Worm (Caenorhabditis elegans) whole organism, L3 larva: ENCODE data around the gene clec-223.

ENCODE experiments used
- aly-2 ChIP-seq: fragments of 150-350 bp; optimal IDR thresholded peaks from 2 replicates; lab custom pipeline; 2014; ENCODE audit warnings: missing biosample characterization, missing genetic modification characterization
- ceh-16 ChIP-seq: sonication (generic microtip); optimal IDR thresholded peaks from 2 replicates; lab custom pipeline; 2017; ENCODE audit warnings: missing biosample characterization, missing genetic modification characterization
- ceh-28 ChIP-seq: fragments of 150-350 bp; optimal IDR thresholded peaks from 2 replicates; lab custom pipeline; 2014; ENCODE audit warnings: missing biosample characterization, missing genetic modification reagents, missing genetic modification characterization
- ceh-9 ChIP-seq: sonication (generic microtip); optimal IDR thresholded peaks from 2 replicates; lab custom pipeline; 2018; ENCODE audit warnings: missing biosample characterization, missing genetic modification characterization
- egl-27 ChIP-seq: sonication (generic microtip); optimal IDR thresholded peaks from 4 replicates; lab custom pipeline; 2017; ENCODE audit warnings: missing biosample characterization, missing genetic modification reagents, missing genetic modification characterization
- egl-5 ChIP-seq: fragments of 150-350 bp; optimal IDR thresholded peaks from 2 replicates; lab custom pipeline; 2017; ENCODE audit warnings: missing biosample characterization, missing genetic modification reagents, missing genetic modification characterization, inconsistent platforms
- elt-1 ChIP-seq: fragments of 150-350 bp; optimal IDR thresholded peaks from 2 replicates; lab custom pipeline; 2014; ENCODE audit warnings: missing biosample characterization, missing genetic modification characterization
- elt-2 ChIP-seq: sonication (generic microtip); optimal IDR thresholded peaks from 2 replicates; lab custom pipeline; 2016; ENCODE audit warnings: missing genetic modification reagents, mild to moderate bottlenecking, missing genetic modification characterization, missing compliant biosample characterization
- elt-3 ChIP-seq, 3 experiments: fragments of 150-350 bp in 1 of 3; sonication (generic microtip) in 2 of 3; optimal IDR thresholded peaks; 2 replicates in 2 of 3; 4 replicates in 1 of 3; lab custom pipeline; 2014 to 2017; ENCODE audit warnings: missing biosample characterization in 3 of 3, missing genetic modification characterization in 3 of 3
- fkh-10 ChIP-seq: sonication (generic microtip); optimal IDR thresholded peaks from 2 replicates; lab custom pipeline; 2017; ENCODE audit warnings: missing biosample characterization, missing genetic modification reagents, missing genetic modification characterization
- hmg-11 ChIP-seq: sonication (generic microtip); optimal IDR thresholded peaks from 2 replicates; lab custom pipeline; 2016; ENCODE audit warnings: missing genetic modification characterization, missing compliant biosample characterization
- lin-39 ChIP-seq: fragments of 150-350 bp; optimal IDR thresholded peaks from 2 replicates; lab custom pipeline; 2018; ENCODE audit warnings: missing biosample characterization, missing genetic modification reagents, missing genetic modification characterization
- lsy-12 ChIP-seq: sonication (generic microtip); optimal IDR thresholded peaks from 2 replicates; lab custom pipeline; 2016; ENCODE audit warnings: mild to moderate bottlenecking, missing genetic modification characterization, missing compliant biosample characterization
- mml-1 ChIP-seq: fragments of 150-350 bp; sonication (generic microtip); optimal IDR thresholded peaks from 3 replicates; lab custom pipeline; 2014; ENCODE audit warnings: missing biosample characterization, missing genetic modification characterization
- nfya-1 ChIP-seq: sonication (generic microtip); optimal IDR thresholded peaks from 2 replicates; lab custom pipeline; 2017; ENCODE audit warnings: missing genetic modification characterization, mild to moderate bottlenecking, missing compliant biosample characterization, antibody characterized with exemption, moderate library complexity; ENCODE audit not compliant: insufficient read depth
- nhr-23 ChIP-seq: fragments of 150-350 bp; optimal IDR thresholded peaks from 2 replicates; lab custom pipeline; 2014; ENCODE audit warnings: missing biosample characterization, missing genetic modification reagents, missing genetic modification characterization
- nhr-237 ChIP-seq: fragments of 150-350 bp; optimal IDR thresholded peaks from 2 replicates; lab custom pipeline; 2014; ENCODE audit warnings: missing biosample characterization, missing genetic modification characterization
- nhr-25 ChIP-seq: sonication (generic microtip); optimal IDR thresholded peaks from 2 replicates; lab custom pipeline; 2017; ENCODE audit warnings: missing biosample characterization, missing genetic modification characterization
- nhr-43 ChIP-seq: sonication (generic microtip); optimal IDR thresholded peaks from 2 replicates; lab custom pipeline; 2016; ENCODE audit warnings: mild to moderate bottlenecking, missing genetic modification characterization, missing compliant biosample characterization; ENCODE audit not compliant: poor library complexity, severe bottlenecking
- nhr-67 ChIP-seq: fragments of 150-350 bp; optimal IDR thresholded peaks from 2 replicates; lab custom pipeline; 2014; ENCODE audit warnings: missing biosample characterization, missing genetic modification characterization
- nhr-76 ChIP-seq: fragments of 150-350 bp; sonication (generic microtip); optimal IDR thresholded peaks from 5 replicates; lab custom pipeline; 2014; ENCODE audit warnings: missing biosample characterization, missing genetic modification characterization
- nhr-77 ChIP-seq: fragments of 150-350 bp; optimal IDR thresholded peaks from 2 replicates; lab custom pipeline; 2014; ENCODE audit warnings: missing biosample characterization, missing genetic modification characterization
- pqm-1 ChIP-seq: fragments of 150-350 bp; optimal IDR thresholded peaks from 2 replicates; lab custom pipeline; 2017; ENCODE audit warnings: missing biosample characterization, missing genetic modification characterization, inconsistent platforms
- sea-2 ChIP-seq: fragments of 150-350 bp; sonication (generic microtip); optimal IDR thresholded peaks from 4 replicates; lab custom pipeline; 2014; ENCODE audit warnings: missing biosample characterization, missing genetic modification reagents, missing genetic modification characterization
- snpc-4 ChIP-seq: fragments of 150-350 bp; optimal IDR thresholded peaks from 2 replicates; lab custom pipeline; 2014; ENCODE audit warnings: missing biosample characterization, missing genetic modification characterization
- unc-39 ChIP-seq: sonication (generic microtip); optimal IDR thresholded peaks from 4 replicates; lab custom pipeline; 2017; ENCODE audit warnings: missing biosample characterization, missing genetic modification characterization
- zag-1 ChIP-seq: fragments of 150-350 bp; optimal IDR thresholded peaks from 2 replicates; lab custom pipeline; 2014; ENCODE audit warnings: missing biosample characterization, missing genetic modification characterization
- ztf-11 ChIP-seq: fragments of 150-350 bp; optimal IDR thresholded peaks from 2 replicates; lab custom pipeline; 2014; ENCODE audit warnings: missing biosample characterization, missing genetic modification characterization

The clec-223 gene

DNA sequence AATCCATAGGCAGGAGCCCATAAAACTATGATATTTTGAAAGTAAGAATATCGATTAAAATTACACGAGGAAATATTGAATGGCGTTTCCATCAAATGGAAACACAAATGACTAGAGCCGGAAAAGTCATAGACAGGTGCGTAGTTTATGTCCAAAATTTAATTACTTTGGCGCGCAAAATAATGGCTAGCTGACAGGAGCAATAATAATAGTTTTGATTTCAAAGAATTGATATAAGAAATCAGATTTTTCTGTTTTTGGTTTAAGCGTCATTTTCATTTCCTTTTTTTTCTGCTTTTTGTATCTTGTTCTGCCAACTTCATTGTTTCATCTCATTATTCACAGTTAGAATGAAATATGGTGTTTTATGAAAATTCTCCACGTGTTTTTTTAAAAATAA is 9.9 kb upstream of the clec-223 start, which contains the start of gene F07B10.4:
F07B10.4 (minus strand) TSS at position 101 of the 400 bp plus-strand sequence.
- TF ChIP-seq elt-2: no peak
- no peak for TF ChIP-seq elt-3 (tag; optimal IDR thresholded peaks at IDR 0.05; lab: Kevin White, UChicago)
- no peak for TF ChIP-seq sea-2 (GFP tag; lab: Kevin White, UChicago)
- TF ChIP-seq zag-1 (tag; lab: Kevin White, UChicago): no peak
- TF ChIP-seq ceh-9 (tag; lab: Kevin White, UChicago): no peak
- TF ChIP-seq nhr-76: no peak
- TF ChIP-seq egl-27: no peak

DNA sequence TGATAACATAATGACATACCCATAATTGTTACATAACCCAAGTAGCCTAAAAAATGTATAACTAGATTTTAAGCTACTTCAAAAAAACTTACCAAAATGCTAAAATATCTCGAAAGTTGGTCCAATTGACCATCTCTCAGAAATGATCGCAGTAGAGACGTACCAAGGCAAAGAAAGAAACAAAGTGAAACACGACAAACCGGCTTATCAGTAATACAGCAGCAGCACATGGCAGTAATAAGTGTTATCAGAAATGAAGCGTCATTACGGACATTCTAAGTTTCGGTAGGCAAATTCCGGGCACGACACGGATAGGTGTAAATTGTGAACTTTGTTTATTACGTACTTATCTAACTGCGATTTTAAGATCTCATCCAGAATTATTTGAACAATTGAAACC is 7.5 kb upstream of the clec-223 start, which contains the start of gene cln-3.1:
cln-3.1 (minus strand) TSS at position 171 of the 400 bp plus-strand sequence.
- TF ChIP-seq lin-39: no peak
- peak; percentile 64 for TF ChIP-seq elt-2
- TF ChIP-seq pqm-1 (tag; lab: Kevin White, UChicago): peak; percentile 28
- TF ChIP-seq, all 47 proteins: peak for 2

DNA sequence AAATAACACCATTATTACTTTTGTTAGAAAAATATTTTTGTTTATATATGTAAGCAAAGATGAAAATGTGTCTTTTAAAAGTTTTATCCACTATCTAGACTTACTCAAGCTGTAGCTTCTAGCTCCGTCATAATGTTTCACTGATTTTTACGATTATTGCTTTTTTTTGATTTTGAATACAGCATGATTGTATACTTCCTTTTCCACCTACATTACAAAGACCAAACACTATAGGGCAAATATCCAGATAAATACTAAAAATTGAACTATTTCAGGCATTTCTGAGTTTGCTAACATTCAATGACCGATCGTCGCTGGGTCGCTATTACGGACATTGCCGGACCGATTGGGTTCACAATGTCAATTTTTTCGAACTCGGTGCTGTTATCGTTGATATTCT is 6.3 kb upstream of the clec-223 start, which contains the start of gene str-116:
str-116 (plus strand) TSS at position 301 of the 400 bp plus-strand sequence.
- TF ChIP-seq nhr-77 (tag; lab: Kevin White, UChicago) (no peak), hmg-11 (no peak), nhr-76 (no peak), nhr-23 (tag; lab: Kevin White, UChicago) (no peak), fkh-10 (GFP tag; lab: Kevin White, UChicago) (no peak), zag-1 (tag; lab: Kevin White, UChicago) (no peak), ceh-16 (tag; lab: Kevin White, UChicago) (no peak), elt-1 (tag; lab: Kevin White, UChicago) (no peak)
- TF ChIP-seq, all 47 proteins: peak for 0

DNA sequence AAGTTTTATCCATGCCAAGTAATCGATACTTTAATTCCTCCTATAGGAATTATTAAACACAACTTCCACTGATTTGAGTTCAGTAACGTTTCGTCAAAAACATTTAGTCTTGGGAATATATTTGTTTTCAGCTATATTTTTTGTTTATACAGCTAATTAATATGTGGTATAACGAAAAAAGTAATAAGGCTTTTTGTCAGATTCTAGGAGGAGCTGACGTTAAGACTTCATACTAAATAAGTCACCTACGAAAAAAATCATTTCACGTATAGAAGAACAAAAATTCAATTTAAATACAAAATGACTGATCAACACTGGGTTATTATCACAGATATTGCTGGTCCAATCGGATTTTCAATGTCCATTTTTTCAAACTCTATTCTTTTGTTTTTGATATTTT is 4.2 kb upstream of the clec-223 start, which contains the start of gene str-115:
str-115 (plus strand) TSS at position 301 of the 400 bp plus-strand sequence.
- no peak for TF ChIP-seq nhr-67 (tag; lab: Kevin White, UChicago)
- TF ChIP-seq egl-5: no peak

DNA sequence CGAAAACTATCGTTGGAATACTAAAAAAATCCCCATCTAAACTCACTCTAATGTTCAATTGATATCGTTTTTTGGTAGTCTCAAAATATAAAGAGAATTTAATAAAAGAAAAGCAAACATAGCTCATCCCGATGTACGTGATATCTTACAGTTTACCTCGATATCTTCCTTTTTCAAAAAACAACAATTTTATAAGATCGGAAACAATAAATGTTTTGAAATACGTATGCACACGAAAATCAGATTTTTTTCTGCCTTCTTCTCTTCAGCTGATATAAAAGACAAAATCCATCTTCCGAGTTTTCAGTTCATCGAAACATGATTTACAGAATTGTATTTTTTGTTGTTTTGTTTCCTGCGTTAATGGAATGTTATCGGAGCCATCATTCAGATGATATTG is 1.9 kb upstream of the clec-223 start, which contains the start of gene clec-222:
clec-222 (plus strand) TSS at position 301 of the 400 bp plus-strand sequence.
- no peak for TF ChIP-seq ceh-28 (tag; lab: Kevin White, UChicago)
- no peak for TF ChIP-seq nhr-23 (tag; lab: Kevin White, UChicago)
- TF ChIP-seq ztf-11 (tag; lab: Kevin White, UChicago): no peak
- no peak for TF ChIP-seq lsy-12 (tag; lab: Kevin White, UChicago)
- TF ChIP-seq nhr-237 (tag; lab: Kevin White, UChicago): no peak
- TF ChIP-seq nhr-76: no peak
- TF ChIP-seq egl-5: no peak
- no peak for TF ChIP-seq snpc-4
- TF ChIP-seq fkh-10 (GFP tag; lab: Kevin White, UChicago): no peak
- TF ChIP-seq nhr-43 (tag; lab: Kevin White, UChicago): no peak
- TF ChIP-seq lin-39: no peak
- TF ChIP-seq nfya-1 (tag; lab: Kevin White, UChicago): no peak
- TF ChIP-seq aly-2 (tag; lab: Kevin White, UChicago): no peak
- no peak for TF ChIP-seq mml-1 (tag; lab: Kevin White, UChicago)
- no peak for TF ChIP-seq unc-39

DNA sequence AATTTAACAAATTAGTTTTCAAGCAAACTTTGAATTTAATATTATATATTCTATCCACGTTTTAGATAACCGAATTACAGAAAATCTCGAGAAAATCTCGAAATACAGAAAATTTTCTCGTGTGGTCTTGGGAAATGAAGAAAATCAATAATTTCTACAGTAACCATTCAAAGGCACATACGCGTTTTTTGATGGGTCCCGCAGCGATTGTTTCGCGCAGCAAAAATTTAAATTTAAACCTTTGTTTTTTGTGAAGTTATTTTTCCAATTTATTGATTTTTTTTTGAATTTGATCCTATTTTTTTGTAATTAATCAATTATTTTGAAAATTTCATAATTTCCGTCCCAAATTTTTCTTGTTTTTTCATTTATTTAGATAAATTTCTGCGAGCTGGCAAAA is 6.6 kb downstream of the clec-223 start:
- no peak for TF ChIP-seq lin-39
- no peak for TF ChIP-seq aly-2 (tag; lab: Kevin White, UChicago)
- no peak for TF ChIP-seq sea-2 (GFP tag; lab: Kevin White, UChicago)
- TF ChIP-seq zag-1 (tag; lab: Kevin White, UChicago): no peak
- TF ChIP-seq nfya-1 (tag; lab: Kevin White, UChicago): no peak
- no peak for TF ChIP-seq nhr-25 (tag; lab: Kevin White, UChicago)
